Worm (Caenorhabditis elegans): ENCODE results near the gene K06H6.5.

K06H6.5 gene

DNA sequence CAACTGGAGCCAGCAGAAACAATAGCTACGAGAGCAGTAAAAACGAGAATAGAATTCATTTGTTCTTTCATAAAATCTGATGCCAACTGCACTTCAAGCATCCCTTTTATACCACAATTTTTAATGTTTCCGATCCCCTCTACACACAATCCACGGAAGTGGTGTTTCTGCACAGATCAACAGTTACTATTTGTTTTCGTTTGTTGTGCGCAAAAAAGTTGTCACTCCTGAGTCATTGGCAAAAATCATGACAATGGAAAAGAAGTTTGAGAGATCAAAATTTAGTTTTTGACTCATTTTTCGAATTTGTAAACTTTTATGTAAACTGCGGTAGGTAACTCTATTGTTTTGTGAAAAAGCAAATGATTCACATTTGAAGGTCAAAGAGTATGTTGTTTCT lies 27.9 kb downstream of the K06H6.5 start, which contains the start of gene srlf-37:
Gene srlf-37, minus strand, starts transcription at position 101 of the 400 bp plus-strand sequence.
- TF ChIP-seq pha-4 (tag; optimal IDR thresholded peaks at IDR 0.05) (no peak), ama-1 (optimal IDR thresholded peaks at IDR 0.05) (no peak), nhr-25 (tag; optimal IDR thresholded peaks at IDR 0.05) (no peak), nhr-23 (tag; optimal IDR thresholded peaks at IDR 0.05) (no peak), egl-5 (tag; optimal IDR thresholded peaks at IDR 0.05) (no peak), fkh-10 (GFP tag; optimal IDR thresholded peaks at IDR 0.05) (no peak), mml-1 (tag; optimal IDR thresholded peaks at IDR 0.05) (no peak), nhr-12 (tag; optimal IDR thresholded peaks at IDR 0.05) (no peak), jun-1 (tag; optimal IDR thresholded peaks at IDR 0.05) (no peak), nhr-77 (tag; optimal IDR thresholded peaks at IDR 0.05) (no peak), nhr-28 (tag; optimal IDR thresholded peaks at IDR 0.05) (no peak), ceh-16 (tag; optimal IDR thresholded peaks at IDR 0.05) (no peak), nhr-237 (tag; optimal IDR thresholded peaks at IDR 0.05) (no peak), ceh-82 (tag; optimal IDR thresholded peaks at IDR 0.05) (no peak), pqm-1 (tag; optimal IDR thresholded peaks at IDR 0.05) (no peak)

DNA sequence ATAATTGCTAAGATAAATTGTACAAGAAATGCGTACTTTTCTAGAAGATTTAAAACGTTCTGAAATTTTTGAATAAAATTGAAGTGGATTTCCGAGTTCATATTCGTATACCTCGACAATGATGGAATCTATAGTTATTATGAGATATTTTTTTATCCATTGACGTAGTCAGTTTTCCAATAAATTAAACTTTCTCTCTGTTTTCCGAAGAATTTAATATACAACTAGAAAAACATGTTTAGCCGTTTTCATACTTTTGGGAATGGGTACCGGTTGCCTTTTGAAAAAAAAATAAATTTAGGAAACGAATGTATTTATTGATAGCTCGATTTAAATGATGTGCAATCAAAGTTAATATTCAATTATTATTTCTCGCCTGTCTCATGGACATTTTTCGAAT lies 32.7 kb downstream of the K06H6.5 start, which contains the start of gene srw-109:
Gene srw-109, minus strand, starts transcription at position 101 of the 400 bp plus-strand sequence.
- no peak for TF ChIP-seq elt-3 (tag; optimal IDR thresholded peaks at IDR 0.05)
- no peak for TF ChIP-seq ama-1 (optimal IDR thresholded peaks at IDR 0.05)
- no peak for TF ChIP-seq R02D3.7 (tag; optimal IDR thresholded peaks at IDR 0.05)
- no peak for TF ChIP-seq fos-1 (tag; optimal IDR thresholded peaks at IDR 0.05)
- TF ChIP-seq lin-15B (tag; optimal IDR thresholded peaks at IDR 0.05), result no peak
- no peak for TF ChIP-seq aly-2 (tag; optimal IDR thresholded peaks at IDR 0.05)
- no peak for TF ChIP-seq lsy-12 (tag; optimal IDR thresholded peaks at IDR 0.05)
- TF ChIP-seq nhr-12 (tag; optimal IDR thresholded peaks at IDR 0.05), result no peak
- no peak for TF ChIP-seq nhr-237 (tag; optimal IDR thresholded peaks at IDR 0.05)
- no peak for TF ChIP-seq ceh-16 (tag; optimal IDR thresholded peaks at IDR 0.05)
- TF ChIP-seq daf-12 (tag; optimal IDR thresholded peaks at IDR 0.05), result no peak
- no peak for TF ChIP-seq jun-1 (tag; optimal IDR thresholded peaks at IDR 0.05)

DNA sequence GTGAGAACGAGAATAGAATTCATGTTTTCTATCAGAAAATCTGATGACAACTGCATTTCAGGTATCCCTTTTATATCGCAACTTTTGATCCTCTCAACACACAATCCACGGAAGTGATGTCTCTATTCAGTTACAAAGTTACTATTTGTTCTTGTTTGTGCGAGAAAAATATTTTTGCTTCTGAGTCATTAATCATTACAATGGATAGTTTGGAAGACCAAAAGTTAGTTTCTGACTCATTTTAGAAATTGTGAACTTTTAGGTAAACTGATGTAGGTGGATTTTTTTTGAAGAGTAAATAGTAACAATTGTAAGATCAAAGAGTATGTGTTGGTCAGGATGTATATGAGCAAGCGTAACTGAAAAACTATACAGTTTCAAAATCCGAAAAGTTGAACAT lies 33.5 kb downstream of the K06H6.5 start, which contains the start of gene srlf-36:
Gene srlf-36, minus strand, starts transcription at position 101 of the 400 bp plus-strand sequence.
- TF ChIP-seq ceh-16 (tag; optimal IDR thresholded peaks at IDR 0.05) (no peak), nhr-77 (tag; optimal IDR thresholded peaks at IDR 0.05) (no peak), unc-62 (GFP tag; optimal IDR thresholded peaks at IDR 0.05) (no peak), daf-12 (tag; optimal IDR thresholded peaks at IDR 0.05) (no peak), fkh-10 (GFP tag; optimal IDR thresholded peaks at IDR 0.05) (no peak), sea-2 (GFP tag; optimal IDR thresholded peaks at IDR 0.05) (no peak), ceh-9 (tag; optimal IDR thresholded peaks at IDR 0.05) (no peak), ceh-82 (tag; optimal IDR thresholded peaks at IDR 0.05) (no peak), egl-5 (tag; optimal IDR thresholded peaks at IDR 0.05) (no peak), jun-1 (tag; optimal IDR thresholded peaks at IDR 0.05) (no peak), hmg-11 (tag; optimal IDR thresholded peaks at IDR 0.05) (no peak), skn-1 (tag; optimal IDR thresholded peaks at IDR 0.05) (no peak), eor-1 (tag; optimal IDR thresholded peaks at IDR 0.05) (no peak), ztf-4 (tag; optimal IDR thresholded peaks at IDR 0.05) (no peak)

DNA sequence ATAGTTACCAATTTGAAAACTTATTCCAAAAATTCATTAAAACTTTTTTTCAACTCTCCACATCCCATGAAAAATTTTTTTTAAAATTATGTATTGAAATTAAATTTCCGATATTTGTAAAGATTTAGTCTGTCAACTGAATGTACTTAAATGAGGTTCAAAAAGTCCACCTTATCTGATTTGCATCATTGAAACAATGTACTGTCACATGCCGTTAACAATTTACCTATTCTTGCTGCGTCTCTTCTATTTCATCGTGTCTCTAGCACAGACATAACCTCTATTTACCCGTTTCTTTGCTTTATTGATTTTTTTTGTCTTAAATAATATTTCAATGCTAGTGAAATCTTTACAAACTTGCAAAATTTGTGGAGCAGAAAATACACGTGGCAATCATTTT lies 34.0 kb downstream of the K06H6.5 start, which contains the start of gene nhr-90:
Gene nhr-90, plus strand, starts transcription at position 296 of the 400 bp plus-strand sequence.
- TF ChIP-seq nhr-23 (tag; optimal IDR thresholded peaks at IDR 0.05), result peak; percentile 25
- TF ChIP-seq R02D3.7 (tag; optimal IDR thresholded peaks at IDR 0.05), result no peak
- no peak for TF ChIP-seq jun-1 (tag; optimal IDR thresholded peaks at IDR 0.05)
- TF ChIP-seq nhr-43 (tag; optimal IDR thresholded peaks at IDR 0.05; ENCODE audit: poor library complexity, severe bottlenecking), result no peak
- no peak for TF ChIP-seq lin-39 (tag; optimal IDR thresholded peaks at IDR 0.05)
- TF ChIP-seq zag-1 (tag; optimal IDR thresholded peaks at IDR 0.05), result no peak
- TF ChIP-seq fkh-2 (tag; optimal IDR thresholded peaks at IDR 0.05), result no peak
- no peak for TF ChIP-seq daf-12 (tag; optimal IDR thresholded peaks at IDR 0.05)
- TF ChIP-seq nhr-11 (tag; optimal IDR thresholded peaks at IDR 0.05), result no peak
- no peak for TF ChIP-seq egl-27 (tag; optimal IDR thresholded peaks at IDR 0.05)
- TF ChIP-seq mdl-1 (tag; optimal IDR thresholded peaks at IDR 0.05), result no peak
- TF ChIP-seq aly-2 (tag; optimal IDR thresholded peaks at IDR 0.05), result no peak
- no peak for TF ChIP-seq ceh-9 (tag; optimal IDR thresholded peaks at IDR 0.05)
- no peak for TF ChIP-seq tbx-2 (tag; optimal IDR thresholded peaks at IDR 0.05)
- TF ChIP-seq ama-1 (optimal IDR thresholded peaks at IDR 0.05), result no peak
- TF ChIP-seq nhr-76 (tag; optimal IDR thresholded peaks at IDR 0.05), result no peak
- no peak for TF ChIP-seq nhr-77 (tag; optimal IDR thresholded peaks at IDR 0.05)
- TF ChIP-seq elt-1 (tag; optimal IDR thresholded peaks at IDR 0.05), result peak; percentile 36
- TF ChIP-seq ceh-82 (tag; optimal IDR thresholded peaks at IDR 0.05), result no peak
- TF ChIP-seq mml-1 (tag; optimal IDR thresholded peaks at IDR 0.05), result no peak
- no peak for TF ChIP-seq ztf-11 (tag; optimal IDR thresholded peaks at IDR 0.05)
- TF ChIP-seq fos-1 (tag; optimal IDR thresholded peaks at IDR 0.05), result no peak
- TF ChIP-seq pha-4 (tag; optimal IDR thresholded peaks at IDR 0.05), result no peak
- TF ChIP-seq ceh-16 (tag; optimal IDR thresholded peaks at IDR 0.05), result no peak
- no peak for TF ChIP-seq lsy-12 (tag; optimal IDR thresholded peaks at IDR 0.05)
- TF ChIP-seq unc-39 (tag; optimal IDR thresholded peaks at IDR 0.05), result no peak
- TF ChIP-seq nhr-67 (tag; optimal IDR thresholded peaks at IDR 0.05), result no peak
- TF ChIP-seq elt-3 (tag; optimal IDR thresholded peaks at IDR 0.05), result no peak
- no peak for TF ChIP-seq skn-1 (tag; optimal IDR thresholded peaks at IDR 0.05)
- TF ChIP-seq snpc-4 (tag; optimal IDR thresholded peaks at IDR 0.05), result peak; percentile 5
- TF ChIP-seq egl-5 (tag; optimal IDR thresholded peaks at IDR 0.05), result no peak
- no peak for TF ChIP-seq ZK546.5 (tag; optimal IDR thresholded peaks at IDR 0.05)
- no peak for TF ChIP-seq nfya-1 (tag; optimal IDR thresholded peaks at IDR 0.05; ENCODE audit: insufficient read depth)
- no peak for TF ChIP-seq fkh-10 (GFP tag; optimal IDR thresholded peaks at IDR 0.05)
- TF ChIP-seq lin-15B (tag; optimal IDR thresholded peaks at IDR 0.05), result no peak
- TF ChIP-seq nhr-12 (tag; optimal IDR thresholded peaks at IDR 0.05), result no peak

All from whole organism, L3 larva.